Fruit fly (Drosophila melanogaster) whole organism, embryonic: ENCODE data around the gene CG14269.

Experiments used
- Adf1 ChIP-seq: fragments of 200-800 bp; sonication (Bioruptor generic); IDR thresholded peaks from 2 replicates; pipeline ENCODE4 v1.3.6; 2022; ENCODE audit warnings: missing biosample characterization, missing genetic modification characterization
- C15 ChIP-seq: fragments of 200-800 bp; sonication (Bioruptor generic); IDR thresholded peaks from 3 replicates; pipeline ENCODE4 v1.3.6; 2022; ENCODE audit warnings: missing biosample characterization, missing genetic modification characterization
- CG11456 ChIP-seq: fragments of 200-800 bp; sonication (Bioruptor generic); IDR thresholded peaks from 3 replicates; pipeline ENCODE4 v1.3.6; 2022; ENCODE audit warnings: missing biosample characterization, missing genetic modification characterization
- CG12659 ChIP-seq: fragments of 200-800 bp; sonication (Bioruptor generic); optimal IDR thresholded peaks from 3 replicates; lab custom pipeline; 2017; ENCODE audit warnings: mild to moderate bottlenecking, missing biosample characterization, missing genetic modification reagents, missing genetic modification characterization
- CG15269 ChIP-seq: fragments of 200-800 bp; sonication (Bioruptor generic); optimal IDR thresholded peaks from 2 replicates; lab custom pipeline; 2018; ENCODE audit warnings: missing biosample characterization, mild to moderate bottlenecking, missing genetic modification characterization, moderate library complexity
- CG1603 ChIP-seq: fragments of 200-800 bp; sonication (Bioruptor generic); optimal IDR thresholded peaks from 2 replicates; lab custom pipeline; 2019; ENCODE audit warnings: missing biosample characterization, mild to moderate bottlenecking, missing genetic modification characterization, moderate library complexity
- CG17186 ChIP-seq: fragments of 200-800 bp; sonication (Bioruptor generic); optimal IDR thresholded peaks from 3 replicates; lab custom pipeline; 2017; ENCODE audit warnings: missing biosample characterization, missing genetic modification reagents, missing genetic modification characterization
- CG18619 ChIP-seq: fragments of 200-800 bp; sonication (Bioruptor generic); optimal IDR thresholded peaks from 3 replicates; lab custom pipeline; 2017; ENCODE audit warnings: missing biosample characterization, mild to moderate bottlenecking, missing genetic modification characterization
- CG31388 ChIP-seq: fragments of 200-800 bp; sonication (Bioruptor generic); optimal IDR thresholded peaks from 2 replicates; lab custom pipeline; 2016; ENCODE audit warnings: missing biosample characterization, missing genetic modification characterization
- CG32767 ChIP-seq: fragments of 200-800 bp; sonication (Bioruptor generic); IDR thresholded peaks from 2 replicates; pipeline ENCODE4 v1.3.6; 2022; ENCODE audit warnings: missing biosample characterization, missing genetic modification characterization
- CG3281 ChIP-seq: fragments of 200-800 bp; sonication (Bioruptor generic); optimal IDR thresholded peaks from 3 replicates; lab custom pipeline; 2017; ENCODE audit warnings: missing biosample characterization, mild to moderate bottlenecking, missing genetic modification characterization
- CG34224 ChIP-seq: fragments of 200-800 bp; sonication (Bioruptor generic); IDR thresholded peaks from 3 replicates; pipeline ENCODE4 v1.3.6; 2022; ENCODE audit warnings: missing biosample characterization, missing genetic modification characterization; ENCODE audit not compliant: partially characterized antibody
- CG34376 ChIP-seq: fragments of 200-800 bp; sonication (Bioruptor generic); optimal IDR thresholded peaks from 2 replicates; lab custom pipeline; 2018; ENCODE audit warnings: missing biosample characterization, mild to moderate bottlenecking, missing genetic modification characterization
- CG3847 ChIP-seq: fragments of 200-800 bp; sonication (Bioruptor generic); IDR thresholded peaks from 2 replicates; pipeline ENCODE4 v1.3.6; 2022; ENCODE audit warnings: missing biosample characterization, missing genetic modification characterization
- CG4282 ChIP-seq: fragments of 200-800 bp; sonication (Bioruptor generic); optimal IDR thresholded peaks from 2 replicates; lab custom pipeline; 2016; ENCODE audit warnings: missing biosample characterization, missing genetic modification characterization
- CG43689 ChIP-seq: fragments of 200-800 bp; sonication (Bioruptor generic); IDR thresholded peaks from 2 replicates; pipeline ENCODE4 v1.3.6; 2022; ENCODE audit warnings: missing biosample characterization, missing genetic modification characterization
- CG4730 ChIP-seq: fragments of 200-800 bp; sonication (Bioruptor generic); IDR thresholded peaks from 2 replicates; pipeline ENCODE4 v1.3.6; 2022; ENCODE audit warnings: missing biosample characterization, missing genetic modification characterization
- CG7271 ChIP-seq: fragments of 200-800 bp; sonication (Bioruptor generic); optimal IDR thresholded peaks from 2 replicates; lab custom pipeline; 2018; ENCODE audit warnings: missing biosample characterization, mild to moderate bottlenecking, missing genetic modification characterization, moderate library complexity
- CG7556 ChIP-seq: fragments of 200-800 bp; sonication (Bioruptor generic); optimal IDR thresholded peaks from 2 replicates; lab custom pipeline; 2017; ENCODE audit warnings: missing biosample characterization, mild to moderate bottlenecking, missing genetic modification characterization
- CG8290 ChIP-seq, 3 experiments: fragments of 200-800 bp; sonication (Bioruptor generic); optimal IDR thresholded peaks; 2 replicates each; lab custom pipeline; 2016 to 2019; ENCODE audit warnings: missing biosample characterization in 3 of 3, missing genetic modification characterization in 3 of 3, mild to moderate bottlenecking in 2 of 3, moderate library complexity in 1 of 3
- CoRest ChIP-seq: fragments of 200-800 bp; sonication (Bioruptor generic); optimal IDR thresholded peaks from 3 replicates; lab custom pipeline; 2018; ENCODE audit warnings: missing biosample characterization, mild to moderate bottlenecking, missing genetic modification characterization, moderate library complexity
- Eip74EF ChIP-seq, 2 experiments: fragments of 200-800 bp in 1 of 2; fragments of >200 bp in 1 of 2; sonication (Bioruptor generic) in 1 of 2; optimal IDR thresholded peaks; 2 replicates each; lab custom pipeline; 2017 to 2019; ENCODE audit warnings: missing biosample characterization in 2 of 2, missing genetic modification characterization in 2 of 2, mild to moderate bottlenecking in 1 of 2, moderate library complexity in 1 of 2
- Fer3 ChIP-seq: fragments of 200-800 bp; sonication (Bioruptor generic); optimal IDR thresholded peaks from 2 replicates; lab custom pipeline; 2018; ENCODE audit warnings: missing biosample characterization, mild to moderate bottlenecking, missing genetic modification characterization, moderate library complexity
- H2.0 ChIP-seq: fragments of 200-800 bp; sonication (Bioruptor generic); IDR thresholded peaks from 2 replicates; pipeline ENCODE4 v1.3.6; 2022; ENCODE audit warnings: missing biosample characterization, missing genetic modification characterization
- HHEX ChIP-seq: fragments of 200-800 bp; sonication (Bioruptor generic); optimal IDR thresholded peaks from 3 replicates; lab custom pipeline; 2017; ENCODE audit warnings: missing biosample characterization, mild to moderate bottlenecking, missing genetic modification characterization, missing genetic modification reagents
- Hr39 ChIP-seq: fragments of >200 bp; optimal IDR thresholded peaks from 2 replicates; lab custom pipeline; 2017
- NC2α ChIP-seq: fragments of 200-800 bp; sonication (Bioruptor generic); optimal IDR thresholded peaks from 2 replicates; lab custom pipeline; 2016; ENCODE audit warnings: missing biosample characterization, missing genetic modification characterization
- NfI ChIP-seq: fragments of 200-800 bp; sonication (Bioruptor generic); optimal IDR thresholded peaks from 3 replicates; lab custom pipeline; 2018; ENCODE audit warnings: missing biosample characterization, mild to moderate bottlenecking, missing genetic modification characterization, moderate library complexity
- Ptx1 ChIP-seq: fragments of 200-800 bp; sonication (Bioruptor generic); IDR thresholded peaks from 2 replicates; pipeline ENCODE4 v1.3.6; 2022; ENCODE audit warnings: missing biosample characterization, missing genetic modification characterization
- Scr ChIP-seq: fragments of 200-800 bp; sonication (Bioruptor generic); IDR thresholded peaks from 2 replicates; pipeline ENCODE4 v1.3.6; 2022; ENCODE audit warnings: missing biosample characterization, missing genetic modification characterization; ENCODE audit not compliant: partially characterized antibody
- Side ChIP-seq: fragments of 200-800 bp; sonication (Bioruptor generic); optimal IDR thresholded peaks from 2 replicates; lab custom pipeline; 2016; ENCODE audit warnings: missing biosample characterization, missing genetic modification characterization
- Usf ChIP-seq: fragments of 200-800 bp; sonication (Bioruptor generic); optimal IDR thresholded peaks from 2 replicates; lab custom pipeline; 2017; ENCODE audit warnings: missing genotype, missing biosample characterization, missing genetic modification characterization
- aop ChIP-seq: fragments of 200-800 bp; sonication (Bioruptor generic); IDR thresholded peaks from 2 replicates; pipeline ENCODE4 v1.3.6; 2022; ENCODE audit warnings: missing biosample characterization, missing genetic modification characterization
- ara ChIP-seq: fragments of 200-800 bp; sonication (Bioruptor generic); IDR thresholded peaks from 2 replicates; pipeline ENCODE4 v1.3.6; 2022; ENCODE audit warnings: missing biosample characterization, missing genetic modification characterization
- ase ChIP-seq: fragments of 200-800 bp; sonication (Bioruptor generic); IDR thresholded peaks from 3 replicates; pipeline ENCODE4 v1.3.6; 2022; ENCODE audit warnings: missing biosample characterization, missing genetic modification characterization
- cg ChIP-seq: fragments of 200-800 bp; sonication (Bioruptor generic); optimal IDR thresholded peaks from 3 replicates; lab custom pipeline; 2019; ENCODE audit warnings: missing biosample characterization, mild to moderate bottlenecking, missing genetic modification characterization, moderate library complexity
- dati ChIP-seq: fragments of 200-800 bp; sonication (Bioruptor generic); IDR thresholded peaks from 2 replicates; pipeline ENCODE4 v1.3.6; 2022; ENCODE audit warnings: missing biosample characterization, missing genetic modification characterization
- dmrt11E ChIP-seq: fragments of 200-800 bp; sonication (Bioruptor generic); optimal IDR thresholded peaks from 3 replicates; lab custom pipeline; 2018; ENCODE audit warnings: missing biosample characterization, mild to moderate bottlenecking, missing genetic modification characterization, moderate library complexity
- dpn ChIP-seq, 2 experiments: fragments of 200-800 bp; sonication (Bioruptor generic); optimal IDR thresholded peaks; 3 replicates each; lab custom pipeline; 2016; ENCODE audit warnings: missing biosample characterization in 2 of 2, missing genetic modification characterization in 2 of 2
- en ChIP-seq: fragments of 200-800 bp; sonication (Bioruptor generic); optimal IDR thresholded peaks from 2 replicates; lab custom pipeline; 2016; ENCODE audit warnings: missing biosample characterization, missing genetic modification characterization
- fru ChIP-seq: fragments of >200 bp; optimal IDR thresholded peaks from 2 replicates; lab custom pipeline; 2017
- gsb ChIP-seq: fragments of 200-800 bp; sonication (Bioruptor generic); IDR thresholded peaks from 2 replicates; pipeline ENCODE4 v1.3.6; 2022; ENCODE audit warnings: missing biosample characterization, missing genetic modification characterization
- nerfin-2 ChIP-seq: fragments of 200-800 bp; sonication (Bioruptor generic); IDR thresholded peaks from 2 replicates; pipeline ENCODE4 v1.3.6; 2022; ENCODE audit warnings: missing biosample characterization, missing genetic modification characterization; ENCODE audit not compliant: partially characterized antibody
- pros ChIP-seq: fragments of 200-800 bp; sonication (Bioruptor generic); optimal IDR thresholded peaks from 3 replicates; lab custom pipeline; 2019; ENCODE audit warnings: missing biosample characterization, mild to moderate bottlenecking, missing genetic modification characterization, moderate library complexity
- ranshi ChIP-seq: fragments of 200-800 bp; sonication (Bioruptor generic); IDR thresholded peaks from 2 replicates; pipeline ENCODE4 v1.3.6; 2022; ENCODE audit warnings: missing biosample characterization, missing genetic modification characterization
- ro ChIP-seq: fragments of 200-800 bp; sonication (Bioruptor generic); IDR thresholded peaks from 2 replicates; pipeline ENCODE4 v1.3.6; 2022; ENCODE audit warnings: missing biosample characterization, missing genetic modification characterization
- row ChIP-seq: fragments of 200-800 bp; sonication (Bioruptor generic); IDR thresholded peaks from 3 replicates; pipeline ENCODE4 v1.3.6; 2022; ENCODE audit warnings: missing biosample characterization, missing genetic modification characterization
- ssp ChIP-seq: fragments of 200-800 bp; sonication (Bioruptor generic); IDR thresholded peaks from 2 replicates; pipeline ENCODE4 v1.3.6; 2022; ENCODE audit warnings: missing biosample characterization, missing genetic modification characterization
- stc ChIP-seq: fragments of 200-800 bp; sonication (Bioruptor generic); IDR thresholded peaks from 2 replicates; pipeline ENCODE4 v1.3.6; 2022; ENCODE audit warnings: missing biosample characterization, missing genetic modification characterization
- wdn ChIP-seq: fragments of 200-800 bp; sonication (Bioruptor generic); IDR thresholded peaks from 2 replicates; pipeline ENCODE4 v1.3.6; 2022; ENCODE audit warnings: missing biosample characterization, missing genetic modification characterization
- wek ChIP-seq: fragments of 200-800 bp; sonication (Bioruptor generic); optimal IDR thresholded peaks from 3 replicates; lab custom pipeline; 2018; ENCODE audit warnings: missing biosample characterization, mild to moderate bottlenecking, missing genetic modification characterization, moderate library complexity

The CG14269 gene

DNA sequence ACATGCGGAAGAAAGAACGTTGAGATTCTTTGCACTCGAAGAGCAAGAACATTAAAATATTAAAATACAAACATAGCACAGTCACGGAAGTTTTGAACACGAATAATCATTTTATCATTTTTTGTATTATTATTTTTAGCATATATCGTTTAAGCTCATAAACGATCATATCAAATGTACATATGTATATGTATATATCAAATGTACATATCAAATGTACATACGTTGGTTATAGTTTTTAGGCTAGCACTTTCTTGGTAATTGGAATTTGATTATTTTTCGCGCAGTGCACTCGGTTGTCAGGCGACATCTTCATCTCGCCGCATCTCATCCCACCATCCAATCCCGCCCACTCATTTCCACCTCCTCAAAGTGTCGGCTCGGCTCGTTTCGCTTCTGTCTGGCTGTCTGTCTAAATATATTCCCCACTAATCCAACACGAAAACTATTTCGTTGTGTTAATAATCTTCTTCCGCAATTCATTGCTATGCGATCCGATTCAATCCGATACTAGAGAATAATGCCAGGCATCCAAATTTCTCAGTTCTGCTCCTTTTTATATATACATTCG lies 19.9 kb upstream of the CG14269 start (continued):
- peak in 1 of 2 experiments; percentile 37 for TF ChIP-seq Eip74EF (GFP tag; optimal IDR thresholded peaks at IDR 0.05; lab: Kevin White, UChicago)
- no peak for TF ChIP-seq CG43689 (GFP tag; lab: Robert Waterston, UW)
- TF ChIP-seq CG12659 (GFP tag; lab: Kevin White, UChicago) = peak; percentile 33
- peak; percentile 56 for TF ChIP-seq Ptx1 (GFP tag; lab: Robert Waterston, UW)
- no peak for TF ChIP-seq Hr39 (lab: Kevin White, UChicago)
- TF ChIP-seq fru (lab: Kevin White, UChicago) = no peak
- no peak for TF ChIP-seq CG7271 (tag; lab: Kevin White, UChicago)
- TF ChIP-seq Usf (GFP tag; lab: Kevin White, UChicago) = no peak
- no peak for TF ChIP-seq CG4730 (GFP tag; lab: Robert Waterston, UW)
- TF ChIP-seq dpn (GFP tag; optimal IDR thresholded peaks at IDR 0.05; lab: Kevin White, UChicago) = peak in 1 of 2 experiments; percentile 20
- no peak for TF ChIP-seq wek (GFP tag; lab: Kevin White, UChicago)
- TF ChIP-seq wdn (GFP tag; lab: Robert Waterston, UW) = no peak
- TF ChIP-seq NfI = peak; percentile 7
- no peak for TF ChIP-seq CG34224 (GFP tag; lab: Robert Waterston, UW)
- no peak for TF ChIP-seq C15 (GFP tag; lab: Robert Waterston, UW)
- no peak for TF ChIP-seq gsb (GFP tag; lab: Robert Waterston, UW)
- peak; percentile 33 for TF ChIP-seq CG1603
- TF ChIP-seq stc (GFP tag; lab: Robert Waterston, UW) = peak; percentile 41; the same call in 1 of the 2 replicates
- no peak for TF ChIP-seq nerfin-2
- TF ChIP-seq dmrt11E (tag; lab: Kevin White, UChicago) = peak; percentile 12
- peak; percentile 20 for TF ChIP-seq CG3281 (GFP tag; lab: Kevin White, UChicago)
- 0 out of 2 replicates have a peak, but pooled peaks have one; percentile 18 for TF ChIP-seq H2.0 (GFP tag; lab: Robert Waterston, UW)
- no peak for TF ChIP-seq CG3847
- TF ChIP-seq Scr (GFP tag; lab: Robert Waterston, UW) = no peak
- peak; percentile 23 for TF ChIP-seq HHEX (GFP tag; lab: Kevin White, UChicago)
- TF ChIP-seq Adf1 (GFP tag; lab: Robert Waterston, UW) = no peak
- no peak for TF ChIP-seq pros (GFP tag; lab: Kevin White, UChicago)
- no peak for TF ChIP-seq NC2α (GFP tag; lab: Kevin White, UChicago)
- peak; percentile 10 for TF ChIP-seq CG18619
- TF ChIP-seq CG11456 = no peak
- no peak for TF ChIP-seq CG8290 (GFP tag; optimal IDR thresholded peaks at IDR 0.05; lab: Kevin White, UChicago)
- TF ChIP-seq CG8290 (tag; optimal IDR thresholded peaks at IDR 0.05; lab: Kevin White, UChicago) = peak in 1 of 2 experiments; percentile 10
- TF ChIP-seq CoRest (tag; lab: Kevin White, UChicago) = peak; percentile 75
- no peak for TF ChIP-seq ranshi (GFP tag; lab: Robert Waterston, UW)
- TF ChIP-seq cg (GFP tag; lab: Kevin White, UChicago) = no peak
- TF ChIP-seq CG17186 (GFP tag; lab: Kevin White, UChicago) = no peak
- no peak for TF ChIP-seq CG34376 (GFP tag; lab: Kevin White, UChicago)
- TF ChIP-seq Side (GFP tag; lab: Kevin White, UChicago) = no peak
- peak; percentile 61 for TF ChIP-seq CG15269 (tag; lab: Kevin White, UChicago)
- TF ChIP-seq Fer3 (tag; lab: Kevin White, UChicago) = peak; percentile 15
- no peak for TF ChIP-seq ro (GFP tag; lab: Robert Waterston, UW)
- TF ChIP-seq aop = no peak
- 0 out of 2 replicates have a peak, but pooled peaks have one; percentile 12 for TF ChIP-seq CG32767
- peak; percentile 48; the same call in 2 of the 3 replicates for TF ChIP-seq row (GFP tag; lab: Robert Waterston, UW)
- no peak for TF ChIP-seq CG4282
- TF ChIP-seq CG31388 (GFP tag; lab: Kevin White, UChicago) = no peak
- TF ChIP-seq ssp (GFP tag; lab: Robert Waterston, UW) = no peak
- TF ChIP-seq ase (GFP tag; lab: Robert Waterston, UW) = no peak
- TF ChIP-seq CG7556 (GFP tag; lab: Kevin White, UChicago) = peak; percentile 29
- TF ChIP-seq en (GFP tag; lab: Kevin White, UChicago) = no peak
- no peak for TF ChIP-seq dati (GFP tag; lab: Robert Waterston, UW)
- no peak for TF ChIP-seq ara (GFP tag; lab: Robert Waterston, UW)
